Worm (Caenorhabditis elegans): ENCODE measurements around the gene nphp-4.

The nphp-4 gene

ce11 chrV:11782809-11783440 is 60.6 kb downstream of the nphp-4 start, which contains the start of gene F55A11.11 (continued):
- TF ChIP-seq tag-97 (GFP tag; IDR thresholded peaks at IDR 0.05) (no peak), lir-3 (tag; optimal IDR thresholded peaks at IDR 0.05) (peak; percentile 83), lin-1 (GFP tag; IDR thresholded peaks at IDR 0.05) (peak; percentile 95), F49E8.2 (tag; optimal IDR thresholded peaks at IDR 0.05; ENCODE audit: borderline replicate concordance) (peak; percentile 87), daf-8 (GFP tag; IDR thresholded peaks at IDR 0.05) (peak; percentile 98)
